Worm (Caenorhabditis elegans): Measurements from ENCODE around the gene hpo-25.

Gene hpo-25

DNA sequence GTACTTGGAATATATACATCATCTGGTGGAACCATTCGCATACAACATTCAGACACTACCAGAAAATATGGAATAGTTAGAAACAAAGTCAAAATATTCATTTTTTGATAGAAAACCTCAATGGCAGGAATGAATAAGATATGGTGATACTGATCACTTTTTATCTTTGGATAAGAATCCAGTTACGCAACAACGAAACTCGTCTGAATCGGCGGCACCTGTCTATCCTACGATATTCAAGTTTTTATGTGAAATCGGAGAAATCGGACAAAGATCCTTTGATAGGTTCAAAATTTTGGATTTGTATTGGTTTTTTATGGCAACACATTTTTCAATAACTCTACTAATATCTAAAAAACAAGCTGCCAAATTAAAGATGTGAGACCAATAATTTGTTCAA lies 29.8 kb downstream of the hpo-25 start, which contains the start of gene F16G10.14:
TSS of gene F16G10.14 (minus strand) at position 101 of the 400 bp plus-strand sequence.
- TF ChIP-seq hlh-13 (GFP tag; optimal IDR thresholded peaks at IDR 0.05) (no peak), pat-9 (tag; optimal IDR thresholded peaks at IDR 0.05) (no peak), sox-2 (GFP tag; IDR thresholded peaks at IDR 0.05) (no peak), ceh-34 (tag; optimal IDR thresholded peaks at IDR 0.05) (no peak), ceh-22 (tag; optimal IDR thresholded peaks at IDR 0.05) (no peak), lim-6 (tag; optimal IDR thresholded peaks at IDR 0.05) (no peak), unc-55 (GFP tag; optimal IDR thresholded peaks at IDR 0.05) (no peak), pqm-1 (tag; optimal IDR thresholded peaks at IDR 0.05) (no peak), ref-2 (tag; optimal IDR thresholded peaks at IDR 0.05) (no peak), ttx-3 (tag; optimal IDR thresholded peaks at IDR 0.05) (no peak), ceh-14 (tag; optimal IDR thresholded peaks at IDR 0.05) (no peak), C08G9.2 (tag; optimal IDR thresholded peaks at IDR 0.05) (no peak), ceh-2 (tag; optimal IDR thresholded peaks at IDR 0.05) (no peak), K09A11.1 (tag; optimal IDR thresholded peaks at IDR 0.05; ENCODE audit: insufficient read depth) (no peak), tbx-2 (tag; optimal IDR thresholded peaks at IDR 0.05) (no peak), unc-86 (tag; optimal IDR thresholded peaks at IDR 0.05) (no peak), nhr-232 (tag; optimal IDR thresholded peaks at IDR 0.05) (no peak)

- TF ChIP-seq ttx-3 (tag; optimal IDR thresholded peaks at IDR 0.05): no peak
- no peak for TF ChIP-seq mec-3 (tag; optimal IDR thresholded peaks at IDR 0.05; ENCODE audit: borderline replicate concordance)
- no peak for TF ChIP-seq K09A11.1 (tag; optimal IDR thresholded peaks at IDR 0.05; ENCODE audit: insufficient read depth)
- no peak for TF ChIP-seq unc-86 (tag; optimal IDR thresholded peaks at IDR 0.05)
- no peak for TF ChIP-seq elt-2 (tag; optimal IDR thresholded peaks at IDR 0.05)
- no peak for TF ChIP-seq ceh-6 (GFP tag; optimal IDR thresholded peaks at IDR 0.05)
- TF ChIP-seq ceh-30 (tag; optimal IDR thresholded peaks at IDR 0.05): no peak
- no peak for TF ChIP-seq C08G9.2 (tag; optimal IDR thresholded peaks at IDR 0.05)
- TF ChIP-seq ztf-16 (tag; optimal IDR thresholded peaks at IDR 0.05): no peak
- TF ChIP-seq unc-42 (tag; optimal IDR thresholded peaks at IDR 0.05): no peak
- no peak for TF ChIP-seq ceh-45 (GFP tag; IDR thresholded peaks at IDR 0.05)
- TF ChIP-seq odd-2 (tag; optimal IDR thresholded peaks at IDR 0.05): no peak
- TF ChIP-seq ets-4 (tag; optimal IDR thresholded peaks at IDR 0.05): no peak
- TF ChIP-seq pha-4 (tag; optimal IDR thresholded peaks at IDR 0.05): no peak
- TF ChIP-seq sox-4 (tag; optimal IDR thresholded peaks at IDR 0.05): no peak
- no peak for TF ChIP-seq ceh-22 (tag; optimal IDR thresholded peaks at IDR 0.05)
- TF ChIP-seq nhr-11 (tag; optimal IDR thresholded peaks at IDR 0.05): no peak
- no peak for TF ChIP-seq dmd-4 (tag; optimal IDR thresholded peaks at IDR 0.05; ENCODE audit: borderline replicate concordance)
Measured at ce11 chrII:2399810-2400209, 30.8 kb downstream of the hpo-25 start.

DNA sequence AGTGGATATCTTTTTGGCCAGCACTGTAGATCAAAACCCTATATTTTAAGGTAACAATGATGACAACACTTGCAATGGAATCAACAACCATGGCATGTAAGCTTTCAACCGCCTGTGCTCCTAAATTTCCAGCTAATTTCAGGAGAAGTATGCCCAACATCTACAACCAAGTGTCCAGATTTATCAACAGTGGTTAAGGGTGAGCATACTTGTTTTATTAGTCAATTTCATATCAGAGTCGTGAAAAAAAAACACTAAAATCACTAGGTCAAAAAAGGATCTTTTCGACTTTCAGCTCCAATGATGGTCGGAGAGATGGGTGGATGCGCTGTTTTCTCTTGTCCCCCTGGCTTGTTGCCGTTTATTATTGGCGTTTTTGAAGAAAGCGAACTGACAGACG lies 34.9 kb downstream of the hpo-25 start, which contains the start of gene F16G10.1:
TSS of gene F16G10.1 (plus strand) at position 301 of the 400 bp plus-strand sequence.
- TF ChIP-seq sox-4 (tag; optimal IDR thresholded peaks at IDR 0.05) (no peak), zip-5 (tag; optimal IDR thresholded peaks at IDR 0.05) (no peak), pha-2 (tag; optimal IDR thresholded peaks at IDR 0.05) (no peak), pat-9 (tag; optimal IDR thresholded peaks at IDR 0.05) (no peak), K02D7.2 (tag; optimal IDR thresholded peaks at IDR 0.05) (no peak), F13H6.1 (tag; optimal IDR thresholded peaks at IDR 0.05) (no peak), ceh-22 (tag; optimal IDR thresholded peaks at IDR 0.05) (no peak), hlh-13 (GFP tag; optimal IDR thresholded peaks at IDR 0.05) (no peak), hlh-30 (tag; optimal IDR thresholded peaks at IDR 0.05; ENCODE audit: insufficient read depth) (no peak), T23F11.4 (GFP tag; optimal IDR thresholded peaks at IDR 0.05) (no peak), sdc-2 (tag; optimal IDR thresholded peaks at IDR 0.05) (no peak), gmeb-2 (tag; optimal IDR thresholded peaks at IDR 0.05) (no peak), pax-1 (tag; optimal IDR thresholded peaks at IDR 0.05) (no peak), ceh-9 (tag; optimal IDR thresholded peaks at IDR 0.05) (no peak)
